Fruit fly (Drosophila melanogaster): ENCODE measurements around the gene CG7565.

dm6 chr3L:8077953-8078352 lies 13.6 kb downstream of the CG7565 start:
- TF ChIP-seq CG8478 (optimal IDR thresholded peaks at IDR 0.05) (no peak), CTCF (optimal IDR thresholded peaks at IDR 0.05) (no peak)
